Worm (Caenorhabditis elegans): ENCODE data around the gene Y97E10C.1.

DNA sequence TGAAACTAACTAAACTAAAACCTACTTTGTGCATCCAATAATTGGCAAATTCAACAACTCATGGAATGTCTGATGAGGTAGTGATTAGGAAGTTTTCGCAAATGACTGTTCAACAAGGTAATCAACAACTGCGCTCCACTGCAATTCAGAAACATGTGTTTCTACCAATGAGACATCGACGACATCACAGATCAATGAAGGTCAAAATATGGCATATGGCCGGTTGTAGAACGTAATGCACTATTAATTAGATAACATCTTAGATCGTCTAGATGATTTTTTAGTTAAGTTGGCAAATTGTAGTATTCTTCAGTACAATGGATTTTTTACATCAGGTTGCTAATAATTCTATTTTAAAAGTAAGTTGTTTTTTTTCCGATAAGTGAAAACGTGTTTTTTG, 42.5 kb upstream of the Y97E10C.1 start, which contains the start of the genes nhr-94 and nhr-152:
- TF ChIP-seq rnt-1 (tag; optimal IDR thresholded peaks at IDR 0.05) = no peak
- no peak for TF ChIP-seq ceh-30 (tag; optimal IDR thresholded peaks at IDR 0.05)
- TF ChIP-seq ceh-45 (GFP tag; IDR thresholded peaks at IDR 0.05) = no peak
- TF ChIP-seq pha-2 (tag; optimal IDR thresholded peaks at IDR 0.05) = no peak
- no peak for TF ChIP-seq sox-4 (tag; optimal IDR thresholded peaks at IDR 0.05)
- no peak for TF ChIP-seq ama-1 (optimal IDR thresholded peaks at IDR 0.05)
- TF ChIP-seq che-1 (tag; optimal IDR thresholded peaks at IDR 0.05) = no peak
- TF ChIP-seq pha-4 (tag; optimal IDR thresholded peaks at IDR 0.05) = no peak
- TF ChIP-seq nfya-1 (tag; optimal IDR thresholded peaks at IDR 0.05) = no peak
- TF ChIP-seq tbx-2 (tag; optimal IDR thresholded peaks at IDR 0.05) = no peak
- no peak for TF ChIP-seq F13H6.1 (tag; optimal IDR thresholded peaks at IDR 0.05)
- TF ChIP-seq pqm-1 (tag; optimal IDR thresholded peaks at IDR 0.05) = no peak
- TF ChIP-seq Y22D7AL.16 (tag; optimal IDR thresholded peaks at IDR 0.05) = no peak
- no peak for TF ChIP-seq fkh-6 (tag; optimal IDR thresholded peaks at IDR 0.05)
